Fruit fly (Drosophila melanogaster): ENCODE results near the gene Pop5.

The Pop5 gene

dm6 chr3L:17009715-17010491, 34.9 kb downstream of the Pop5 start:
- peak; percentile 47 for TF ChIP-seq esn (GFP tag; optimal IDR thresholded peaks at IDR 0.05)
- TF ChIP-seq CG3032 (tag; optimal IDR thresholded peaks at IDR 0.05), result no peak
- TF ChIP-seq dsx (GFP tag; optimal IDR thresholded peaks at IDR 0.05; ENCODE audit: poor library complexity, severe bottlenecking), result peak; percentile 41
- TF ChIP-seq CG8632 (GFP tag; optimal IDR thresholded peaks at IDR 0.05), result peak; percentile 38
- TF ChIP-seq salr (GFP tag; optimal IDR thresholded peaks at IDR 0.05), result peak in 1 of 2 experiments; percentile 14
- peak; percentile 26 for TF ChIP-seq pdm3 (GFP tag; optimal IDR thresholded peaks at IDR 0.05)
- no peak for TF ChIP-seq Hr38 (GFP tag; optimal IDR thresholded peaks at IDR 0.05)
- TF ChIP-seq fd59A (GFP tag; optimal IDR thresholded peaks at IDR 0.05), result no peak
- TF ChIP-seq CG6276 (GFP tag; optimal IDR thresholded peaks at IDR 0.05), result no peak
- TF ChIP-seq cyc (GFP tag; optimal IDR thresholded peaks at IDR 0.05), result peak; percentile 15
- TF ChIP-seq CG15336 (GFP tag; IDR thresholded peaks at IDR 0.05), result no peak
- peak; percentile 46 for TF ChIP-seq CG31627 (GFP tag; optimal IDR thresholded peaks at IDR 0.05)
- TF ChIP-seq CG34406 (GFP tag; optimal IDR thresholded peaks at IDR 0.05), result peak; percentile 45
- TF ChIP-seq OdsH (GFP tag; optimal IDR thresholded peaks at IDR 0.05), result peak; percentile 56
- peak; percentile 22 for TF ChIP-seq CG6792 (GFP tag; optimal IDR thresholded peaks at IDR 0.05)
- TF ChIP-seq spab (GFP tag; optimal IDR thresholded peaks at IDR 0.05), result no peak
- TF ChIP-seq Ets21C (GFP tag; optimal IDR thresholded peaks at IDR 0.05), result no peak
- no peak for TF ChIP-seq Ets96B (tag; optimal IDR thresholded peaks at IDR 0.05)
- no peak for TF ChIP-seq CG8319 (GFP tag; optimal IDR thresholded peaks at IDR 0.05)
- TF ChIP-seq fd85E (GFP tag; optimal IDR thresholded peaks at IDR 0.05), result no peak
- peak; percentile 50 for TF ChIP-seq Lpt (GFP tag; optimal IDR thresholded peaks at IDR 0.05)
- TF ChIP-seq CG16779 (tag; optimal IDR thresholded peaks at IDR 0.05), result peak; percentile 29
- TF ChIP-seq Sox102F (GFP tag; optimal IDR thresholded peaks at IDR 0.05), result peak; percentile 6
- TF ChIP-seq CG10669 (GFP tag; optimal IDR thresholded peaks at IDR 0.05), result peak; percentile 34
- TF ChIP-seq Eip75B (GFP tag; optimal IDR thresholded peaks at IDR 0.05), result peak; percentile 56
- peak; percentile 97 for TF ChIP-seq svp (GFP tag)
- TF ChIP-seq CG4318 (GFP tag; optimal IDR thresholded peaks at IDR 0.05), result no peak
- peak; percentile 26 for TF ChIP-seq CG32006 (GFP tag; optimal IDR thresholded peaks at IDR 0.05)
- TF ChIP-seq dac (GFP tag; optimal IDR thresholded peaks at IDR 0.05), result no peak
- no peak for TF ChIP-seq Sox15 (GFP tag; optimal IDR thresholded peaks at IDR 0.05)
- peak; percentile 21 for TF ChIP-seq Eip93F (GFP tag; optimal IDR thresholded peaks at IDR 0.05)
- TF ChIP-seq achi (GFP tag; optimal IDR thresholded peaks at IDR 0.05), result no peak
- TF ChIP-seq Eip78C (GFP tag), result peak; percentile 70
- TF ChIP-seq ss (GFP tag; optimal IDR thresholded peaks at IDR 0.05), result peak; percentile 54 to 62
- TF ChIP-seq Met (GFP tag; optimal IDR thresholded peaks at IDR 0.05), result peak; percentile 32
- TF ChIP-seq Blimp-1 (GFP tag; optimal IDR thresholded peaks at IDR 0.05), result peak; percentile 30
- TF ChIP-seq CG11294 (GFP tag; IDR thresholded peaks at IDR 0.05), result no peak
- TF ChIP-seq CG11762 (GFP tag; optimal IDR thresholded peaks at IDR 0.05; ENCODE audit: insufficient read depth), result no peak
- peak; percentile 47 for TF ChIP-seq Smox (GFP tag; optimal IDR thresholded peaks at IDR 0.05)
- peak; percentile 75 for TF ChIP-seq Sox14 (GFP tag; optimal IDR thresholded peaks at IDR 0.05)
- peak; percentile 46 for TF ChIP-seq Gug (GFP tag; IDR thresholded peaks at IDR 0.05)
- peak; percentile 48 for TF ChIP-seq lz (GFP tag; optimal IDR thresholded peaks at IDR 0.05)
- TF ChIP-seq CG6163 (GFP tag; IDR thresholded peaks at IDR 0.05), result peak; percentile 35
- no peak for TF ChIP-seq CG7368 (GFP tag; optimal IDR thresholded peaks at IDR 0.05)
- peak; percentile 99 for TF ChIP-seq fkh (GFP tag; optimal IDR thresholded peaks at IDR 0.05)
- peak; percentile 43 for TF ChIP-seq CG6854 (GFP tag; optimal IDR thresholded peaks at IDR 0.05)
- no peak for TF ChIP-seq CG10631 (GFP tag; optimal IDR thresholded peaks at IDR 0.05)
- no peak; the same call in 2 of the 3 replicates for TF ChIP-seq CG8119 (GFP tag; IDR thresholded peaks at IDR 0.05)
- no peak for TF ChIP-seq CG6808 (GFP tag; optimal IDR thresholded peaks at IDR 0.05)
- TF ChIP-seq eg (GFP tag; IDR thresholded peaks at IDR 0.05), result peak; percentile 29
- peak; percentile 29 for TF ChIP-seq acj6 (GFP tag; optimal IDR thresholded peaks at IDR 0.05)
